Worm (Caenorhabditis elegans): ENCODE measurements around the gene pqn-94.

The pqn-94 gene

DNA sequence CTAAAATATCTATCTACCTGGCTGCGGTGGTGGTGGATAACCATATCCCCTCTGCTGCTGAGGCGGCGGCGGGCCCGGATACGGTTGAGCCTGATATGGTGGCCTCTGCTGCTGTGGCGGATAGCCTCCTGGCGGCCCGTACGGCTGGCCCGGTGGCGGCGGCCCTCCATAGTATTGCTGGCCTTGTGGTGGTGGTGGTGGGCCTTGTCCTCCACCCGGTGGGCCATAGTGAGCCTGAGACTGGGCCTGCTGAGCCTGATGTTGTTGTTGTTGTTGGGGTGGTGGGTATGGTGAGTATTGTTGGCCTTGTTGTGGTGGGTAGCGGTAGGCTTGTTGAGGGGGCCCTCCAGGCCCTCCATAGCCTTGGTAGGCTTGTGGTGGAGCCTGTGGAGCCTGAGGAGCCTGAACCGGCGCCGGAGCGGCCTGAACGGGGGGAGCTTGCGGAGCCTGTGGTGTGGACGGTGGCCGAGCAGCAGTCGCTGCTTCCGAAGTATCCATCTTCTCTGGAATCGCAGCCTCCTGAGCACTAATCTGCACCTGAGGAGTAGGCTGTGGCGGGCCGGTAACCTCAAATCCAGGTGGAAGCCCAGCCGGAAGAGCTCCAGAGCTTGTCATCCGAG lies 38.3 kb downstream of the pqn-94 start (continued):
- TF ChIP-seq pha-4 (GFP tag; IDR thresholded peaks at IDR 0.05), result peak; percentile 28; the same call in 1 of the 2 replicates
- no peak for TF ChIP-seq pha-4 (tag; optimal IDR thresholded peaks at IDR 0.05)
- TF ChIP-seq F44E2.7 (GFP tag; IDR thresholded peaks at IDR 0.05), result peak; percentile 66; the same call in 1 of the 2 replicates
- no peak for TF ChIP-seq nhr-77 (tag; optimal IDR thresholded peaks at IDR 0.05)
- no peak for TF ChIP-seq nhr-102 (tag; optimal IDR thresholded peaks at IDR 0.05)
- no peak for TF ChIP-seq hmg-1.1 (GFP tag; IDR thresholded peaks at IDR 0.05)
- TF ChIP-seq F26F4.8 (GFP tag; conservative IDR thresholded peaks at IDR 0.05), result 0 out of 2 replicates have a peak, but pooled peaks have one; percentile 8
- TF ChIP-seq F10B5.3 (tag; optimal IDR thresholded peaks at IDR 0.05), result no peak
- TF ChIP-seq pqm-1 (tag; optimal IDR thresholded peaks at IDR 0.05), result no peak
- TF ChIP-seq unc-39 (tag; optimal IDR thresholded peaks at IDR 0.05), result no peak
- no peak for TF ChIP-seq spr-1 (tag; optimal IDR thresholded peaks at IDR 0.05)
- no peak for TF ChIP-seq lin-15B (tag; optimal IDR thresholded peaks at IDR 0.05)
- TF ChIP-seq nhr-48 (tag; optimal IDR thresholded peaks at IDR 0.05), result no peak
- TF ChIP-seq unc-62 (GFP tag; optimal IDR thresholded peaks at IDR 0.05 in 1 of 2), result peak in 1 of 2 experiments; percentile 18
- TF ChIP-seq unc-62 (tag; optimal IDR thresholded peaks at IDR 0.05), result no peak
- no peak for TF ChIP-seq ctbp-1 (GFP tag; IDR thresholded peaks at IDR 0.05)
- no peak for TF ChIP-seq ZK337.2 (GFP tag; IDR thresholded peaks at IDR 0.05)

DNA sequence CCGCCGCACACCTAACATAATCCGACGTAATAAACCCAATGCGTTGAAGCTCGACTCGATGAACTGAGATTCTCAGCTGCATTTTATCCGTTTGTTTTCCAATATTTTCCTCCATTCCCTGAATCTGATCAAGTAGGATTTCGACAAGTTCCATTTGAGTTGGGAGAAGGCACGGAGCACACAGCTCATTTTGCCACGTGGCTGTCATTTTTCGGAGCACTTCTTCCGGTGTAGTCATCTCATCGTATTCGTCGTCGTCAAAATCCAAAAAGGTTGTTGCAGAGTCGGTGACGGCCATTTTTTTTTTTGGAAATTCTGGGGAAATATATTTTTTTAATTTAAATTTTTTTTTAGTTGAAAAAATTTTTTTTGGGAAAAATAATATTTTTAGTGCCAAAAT lies 42.2 kb downstream of the pqn-94 start, which contains the start of gene sld-5:
Gene sld-5, minus strand, starts transcription at position 317 of the 400 bp plus-strand sequence.
- TF ChIP-seq aha-1 (tag), result peak; percentile 93
- no peak for TF ChIP-seq D1046.2 (GFP tag; IDR thresholded peaks at IDR 0.05)

DNA sequence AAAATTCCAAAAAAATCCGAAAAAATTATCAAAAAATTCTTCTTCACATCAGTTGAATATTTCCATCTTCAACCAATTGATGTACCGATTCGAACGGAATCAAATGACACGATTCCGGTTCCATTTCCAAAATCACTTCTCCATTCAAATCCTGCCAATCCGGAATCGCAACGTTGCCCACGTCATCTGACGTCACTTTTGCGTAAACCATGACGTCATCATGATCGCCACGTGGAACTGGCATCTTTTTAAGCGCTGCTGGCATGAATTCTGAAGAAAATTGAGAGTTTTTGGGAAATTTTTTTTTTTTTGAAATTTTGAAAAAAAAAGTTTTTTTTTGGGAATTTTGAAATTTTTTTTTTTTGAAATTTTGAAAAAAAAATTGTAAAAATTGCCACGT lies 44.4 kb downstream of the pqn-94 start:
- TF ChIP-seq zfp-2 (tag; optimal IDR thresholded peaks at IDR 0.05) (no peak), madf-9 (GFP tag; conservative IDR thresholded peaks at IDR 0.05) (no peak), egl-27 (tag; optimal IDR thresholded peaks at IDR 0.05) (no peak), nhr-41 (GFP tag; IDR thresholded peaks at IDR 0.05) (no peak), hif-1 (tag; optimal IDR thresholded peaks at IDR 0.05) (no peak), rbr-2 (tag; optimal IDR thresholded peaks at IDR 0.05) (no peak), ztf-7 (tag; optimal IDR thresholded peaks at IDR 0.05) (no peak), zfp-3 (GFP tag; conservative IDR thresholded peaks at IDR 0.05) (no peak)

DNA sequence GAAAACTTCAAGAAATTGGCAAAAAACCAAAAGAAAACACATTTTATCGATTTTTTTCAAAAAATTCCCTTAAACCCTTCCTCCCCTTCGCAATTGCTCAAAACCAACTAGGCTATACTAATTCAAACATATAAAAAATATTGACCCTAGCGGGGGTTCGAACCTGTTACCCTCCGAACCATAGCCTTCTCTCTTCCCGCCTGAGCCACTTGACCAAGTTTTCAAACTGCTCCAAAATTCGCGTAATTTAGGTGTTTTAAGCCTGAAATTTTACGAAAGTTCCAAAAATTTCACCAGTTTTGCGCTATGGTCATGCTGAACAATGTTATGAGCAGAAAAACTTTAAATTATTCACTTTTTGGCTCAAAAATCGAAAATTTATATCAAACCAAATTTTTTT lies 45.2 kb downstream of the pqn-94 start:
- TF ChIP-seq aly-2 (tag; optimal IDR thresholded peaks at IDR 0.05) (no peak), nhr-76 (tag; optimal IDR thresholded peaks at IDR 0.05) (no peak), D1046.2 (GFP tag; IDR thresholded peaks at IDR 0.05) (no peak), skn-1 (tag; optimal IDR thresholded peaks at IDR 0.05) (no peak), F44E2.7 (GFP tag; IDR thresholded peaks at IDR 0.05) (peak; percentile 72; the same call in 1 of the 2 replicates), Y105C5A.15 (GFP tag; IDR thresholded peaks at IDR 0.05) (no peak), F37D6.2 (tag; optimal IDR thresholded peaks at IDR 0.05) (no peak), mep-1 (tag; optimal IDR thresholded peaks at IDR 0.05) (no peak), php-3 (GFP tag; IDR thresholded peaks at IDR 0.05) (0 out of 2 replicates have a peak, but pooled peaks have one; percentile 30), nhr-25 (tag; optimal IDR thresholded peaks at IDR 0.05; ENCODE audit: borderline replicate concordance, insufficient read depth) (no peak), dpl-1 (GFP tag; optimal IDR thresholded peaks at IDR 0.05) (no peak), arid-1 (GFP tag; conservative IDR thresholded peaks at IDR 0.05) (0 out of 2 replicates have a peak, but pooled peaks have one; percentile 25), madf-9 (GFP tag; conservative IDR thresholded peaks at IDR 0.05) (no peak), lsy-2 (tag; optimal IDR thresholded peaks at IDR 0.05) (no peak), lin-1 (GFP tag; IDR thresholded peaks at IDR 0.05) (0 out of 2 replicates have a peak, but pooled peaks have one; percentile 34), egl-43 (GFP tag; IDR thresholded peaks at IDR 0.05) (no peak), daf-19 (GFP tag; conservative IDR thresholded peaks at IDR 0.05) (no peak), F26F4.8 (GFP tag; conservative IDR thresholded peaks at IDR 0.05) (0 out of 2 replicates have a peak, but pooled peaks have one; percentile 15), nhr-102 (tag; optimal IDR thresholded peaks at IDR 0.05) (no peak), snpc-1.2 (GFP tag; IDR thresholded peaks at IDR 0.05) (no peak), dmd-6 (GFP tag; IDR thresholded peaks at IDR 0.05) (no peak), hlh-11 (tag; optimal IDR thresholded peaks at IDR 0.05) (no peak)

All from whole organism, L4 larva.